Worm (Caenorhabditis elegans): ENCODE results near the gene dct-18.

Gene dct-18

ce11 chrII:12904174-12904573, 27.5 kb upstream of the dct-18 start, which contains the start of gene clec-66:
clec-66 (plus strand) TSS chrII:12904398.
- TF ChIP-seq klf-2 (GFP tag; conservative IDR thresholded peaks at IDR 0.05) = no peak
- no peak for TF ChIP-seq ref-1 (GFP tag; conservative IDR thresholded peaks at IDR 0.05)
- no peak for TF ChIP-seq flt-1 (GFP tag; IDR thresholded peaks at IDR 0.05)
- no peak for TF ChIP-seq cog-1 (tag; optimal IDR thresholded peaks at IDR 0.05)
- no peak for TF ChIP-seq tab-1 (GFP tag; IDR thresholded peaks at IDR 0.05)
- no peak for TF ChIP-seq med-1 (GFP tag; optimal IDR thresholded peaks at IDR 0.05; ENCODE audit: insufficient read depth)
- TF ChIP-seq ztf-23 (GFP tag; IDR thresholded peaks at IDR 0.05) = no peak
- TF ChIP-seq ztf-29 (GFP tag; IDR thresholded peaks at IDR 0.05) = no peak
- no peak for TF ChIP-seq T22C8.4 (GFP tag; IDR thresholded peaks at IDR 0.05)

ce11 chrII:12907070-12907469, 24.6 kb upstream of the dct-18 start, which contains the start of gene nspb-11:
nspb-11 (plus strand) TSS chrII:12907370.
- TF ChIP-seq flt-1 (GFP tag; IDR thresholded peaks at IDR 0.05) (no peak), ref-1 (GFP tag; conservative IDR thresholded peaks at IDR 0.05) (no peak), klf-2 (GFP tag; conservative IDR thresholded peaks at IDR 0.05) (no peak), tab-1 (GFP tag; IDR thresholded peaks at IDR 0.05) (no peak), ztf-23 (GFP tag; IDR thresholded peaks at IDR 0.05) (no peak), T22C8.4 (GFP tag; IDR thresholded peaks at IDR 0.05) (no peak), ztf-29 (GFP tag; IDR thresholded peaks at IDR 0.05) (no peak), med-1 (GFP tag; optimal IDR thresholded peaks at IDR 0.05; ENCODE audit: insufficient read depth) (no peak), cog-1 (tag; optimal IDR thresholded peaks at IDR 0.05) (no peak)

- TF ChIP-seq klf-2 (GFP tag; conservative IDR thresholded peaks at IDR 0.05) = no peak
- no peak for TF ChIP-seq flt-1 (GFP tag; IDR thresholded peaks at IDR 0.05)
- TF ChIP-seq cog-1 (tag; optimal IDR thresholded peaks at IDR 0.05) = no peak
- no peak for TF ChIP-seq ref-1 (GFP tag; conservative IDR thresholded peaks at IDR 0.05)
- no peak for TF ChIP-seq ztf-29 (GFP tag; IDR thresholded peaks at IDR 0.05)
- no peak for TF ChIP-seq med-1 (GFP tag; optimal IDR thresholded peaks at IDR 0.05; ENCODE audit: insufficient read depth)
- TF ChIP-seq ztf-23 (GFP tag; IDR thresholded peaks at IDR 0.05) = no peak
- no peak for TF ChIP-seq T22C8.4 (GFP tag; IDR thresholded peaks at IDR 0.05)
- TF ChIP-seq tab-1 (GFP tag; IDR thresholded peaks at IDR 0.05) = no peak
Observed at ce11 chrII:12908779-12909178, 22.9 kb upstream of the dct-18 start, which contains the start of gene ddn-2. ddn-2 (plus strand) TSS chrII:12909079.

- TF ChIP-seq ztf-23 (GFP tag; IDR thresholded peaks at IDR 0.05) = no peak
- no peak for TF ChIP-seq T22C8.4 (GFP tag; IDR thresholded peaks at IDR 0.05)
- no peak for TF ChIP-seq ztf-29 (GFP tag; IDR thresholded peaks at IDR 0.05)
- TF ChIP-seq cog-1 (tag; optimal IDR thresholded peaks at IDR 0.05) = no peak
- TF ChIP-seq tab-1 (GFP tag; IDR thresholded peaks at IDR 0.05) = no peak
- no peak for TF ChIP-seq ref-1 (GFP tag; conservative IDR thresholded peaks at IDR 0.05)
- TF ChIP-seq med-1 (GFP tag; optimal IDR thresholded peaks at IDR 0.05; ENCODE audit: insufficient read depth) = no peak
- no peak for TF ChIP-seq flt-1 (GFP tag; IDR thresholded peaks at IDR 0.05)
- no peak for TF ChIP-seq klf-2 (GFP tag; conservative IDR thresholded peaks at IDR 0.05)
Observed at ce11 chrII:12914514-12915075, 17.1 kb upstream of the dct-18 start, which contains the start of gene F35C5.12. F35C5.12 (minus strand) TSS chrII:12914564.

- TF ChIP-seq klf-2 (GFP tag; conservative IDR thresholded peaks at IDR 0.05) (no peak), med-1 (GFP tag; optimal IDR thresholded peaks at IDR 0.05; ENCODE audit: insufficient read depth) (no peak), tab-1 (GFP tag; IDR thresholded peaks at IDR 0.05) (no peak), ref-1 (GFP tag; conservative IDR thresholded peaks at IDR 0.05) (no peak), ztf-23 (GFP tag; IDR thresholded peaks at IDR 0.05) (no peak), cog-1 (tag; optimal IDR thresholded peaks at IDR 0.05) (no peak), flt-1 (GFP tag; IDR thresholded peaks at IDR 0.05) (no peak), T22C8.4 (GFP tag; IDR thresholded peaks at IDR 0.05) (no peak), ztf-29 (GFP tag; IDR thresholded peaks at IDR 0.05) (no peak)
Observed at ce11 chrII:12918960-12919553, 12.6 kb upstream of the dct-18 start, which contains the start of the genes F58G1.2 and wago-4. F58G1.2 (minus strand) TSS chrII:12919010. wago-4 (plus strand) TSS chrII:12919551.

- TF ChIP-seq ref-1 (GFP tag; conservative IDR thresholded peaks at IDR 0.05) (no peak), tab-1 (GFP tag; IDR thresholded peaks at IDR 0.05) (no peak), ztf-29 (GFP tag; IDR thresholded peaks at IDR 0.05) (no peak), med-1 (GFP tag; optimal IDR thresholded peaks at IDR 0.05; ENCODE audit: insufficient read depth) (no peak), klf-2 (GFP tag; conservative IDR thresholded peaks at IDR 0.05) (no peak), cog-1 (tag; optimal IDR thresholded peaks at IDR 0.05) (no peak), ztf-23 (GFP tag; IDR thresholded peaks at IDR 0.05) (no peak), flt-1 (GFP tag; IDR thresholded peaks at IDR 0.05) (no peak), T22C8.4 (GFP tag; IDR thresholded peaks at IDR 0.05) (no peak)
Observed at ce11 chrII:12921478-12921877, 10.2 kb upstream of the dct-18 start.

- no peak for TF ChIP-seq cog-1 (tag; optimal IDR thresholded peaks at IDR 0.05)
- TF ChIP-seq med-1 (GFP tag; optimal IDR thresholded peaks at IDR 0.05; ENCODE audit: insufficient read depth) = no peak
- TF ChIP-seq flt-1 (GFP tag; IDR thresholded peaks at IDR 0.05) = no peak
- TF ChIP-seq ztf-29 (GFP tag; IDR thresholded peaks at IDR 0.05) = no peak
- no peak for TF ChIP-seq ztf-23 (GFP tag; IDR thresholded peaks at IDR 0.05)
- no peak for TF ChIP-seq ref-1 (GFP tag; conservative IDR thresholded peaks at IDR 0.05)
- TF ChIP-seq klf-2 (GFP tag; conservative IDR thresholded peaks at IDR 0.05) = no peak
- TF ChIP-seq tab-1 (GFP tag; IDR thresholded peaks at IDR 0.05) = no peak
- no peak for TF ChIP-seq T22C8.4 (GFP tag; IDR thresholded peaks at IDR 0.05)
Observed at ce11 chrII:12923225-12923624, 8.4 kb upstream of the dct-18 start.

- TF ChIP-seq ref-1 (GFP tag; conservative IDR thresholded peaks at IDR 0.05) (no peak), ztf-23 (GFP tag; IDR thresholded peaks at IDR 0.05) (no peak), flt-1 (GFP tag; IDR thresholded peaks at IDR 0.05) (no peak), med-1 (GFP tag; optimal IDR thresholded peaks at IDR 0.05; ENCODE audit: insufficient read depth) (no peak), T22C8.4 (GFP tag; IDR thresholded peaks at IDR 0.05) (no peak), ztf-29 (GFP tag; IDR thresholded peaks at IDR 0.05) (no peak), klf-2 (GFP tag; conservative IDR thresholded peaks at IDR 0.05) (no peak), tab-1 (GFP tag; IDR thresholded peaks at IDR 0.05) (no peak), cog-1 (tag; optimal IDR thresholded peaks at IDR 0.05) (no peak)
Observed at ce11 chrII:12925551-12925950, 6.1 kb upstream of the dct-18 start, which contains the start of gene F58G1.8. F58G1.8 (minus strand) TSS chrII:12925651.

- TF ChIP-seq ref-1 (GFP tag; conservative IDR thresholded peaks at IDR 0.05) = no peak
- TF ChIP-seq tab-1 (GFP tag; IDR thresholded peaks at IDR 0.05) = no peak
- TF ChIP-seq T22C8.4 (GFP tag; IDR thresholded peaks at IDR 0.05) = no peak
- no peak for TF ChIP-seq klf-2 (GFP tag; conservative IDR thresholded peaks at IDR 0.05)
- no peak for TF ChIP-seq ztf-23 (GFP tag; IDR thresholded peaks at IDR 0.05)
- TF ChIP-seq flt-1 (GFP tag; IDR thresholded peaks at IDR 0.05) = no peak
- no peak for TF ChIP-seq cog-1 (tag; optimal IDR thresholded peaks at IDR 0.05)
- no peak for TF ChIP-seq ztf-29 (GFP tag; IDR thresholded peaks at IDR 0.05)
- TF ChIP-seq med-1 (GFP tag; optimal IDR thresholded peaks at IDR 0.05; ENCODE audit: insufficient read depth) = no peak
Observed at ce11 chrII:12928241-12928640, 3.4 kb upstream of the dct-18 start, which contains the start of gene F58G1.3. F58G1.3 (minus strand) TSS chrII:12928341.

Data from whole organism, midembryonic.